Worm (Caenorhabditis elegans) whole organism, L1 larva: ENCODE results near the gene Y69A2AR.24.

Experiments used
- C04F5.9 ChIP-seq: sonication (generic microtip); optimal IDR thresholded peaks from 2 replicates; lab custom pipeline; 2016; ENCODE audit warnings: missing genetic modification characterization, missing compliant biosample characterization
- C16A3.4 ChIP-seq: fragments of 150-350 bp; optimal IDR thresholded peaks from 2 replicates; lab custom pipeline; 2014; ENCODE audit warnings: missing biosample characterization, missing genetic modification characterization
- F16B12.6 ChIP-seq: fragments of 150-350 bp; optimal IDR thresholded peaks from 2 replicates; lab custom pipeline; 2014; ENCODE audit warnings: missing biosample characterization, missing genetic modification characterization
- aha-1 ChIP-seq: fragments of 150-350 bp; optimal IDR thresholded peaks from 2 replicates; lab custom pipeline; 2014; ENCODE audit warnings: missing biosample characterization, missing genetic modification characterization
- ama-1 ChIP-seq: fragments of 150-350 bp; optimal IDR thresholded peaks from 2 replicates; lab custom pipeline; 2014
- ceh-8 ChIP-seq: fragments of 200-800 bp; sonication (Bioruptor generic); optimal IDR thresholded peaks from 2 replicates; lab custom pipeline; 2018; ENCODE audit warnings: mild to moderate bottlenecking, missing genetic modification characterization, moderate library complexity, missing compliant biosample characterization
- ceh-88 ChIP-seq: fragments of 200-800 bp; sonication (Bioruptor generic); IDR thresholded peaks from 2 replicates; pipeline ENCODE4 v1.3.6; 2022; ENCODE audit warnings: missing genetic modification characterization, missing compliant biosample characterization
- ceh-90 ChIP-seq: sonication (generic microtip); optimal IDR thresholded peaks from 2 replicates; lab custom pipeline; 2016; ENCODE audit warnings: missing genetic modification characterization, missing compliant biosample characterization
- ces-1 ChIP-seq: fragments of 150-350 bp; optimal IDR thresholded peaks from 2 replicates; lab custom pipeline; 2014; ENCODE audit warnings: missing biosample characterization, missing genetic modification reagents, missing genetic modification characterization
- efl-1 ChIP-seq, 4 experiments: fragments of 150-350 bp; optimal IDR thresholded peaks in 3 of 4; peaks in 1 of 4; 1 replicate in 1 of 4; 2 replicates in 3 of 4; lab custom pipeline; 2014; ENCODE audit warnings: missing biosample characterization in 2 of 4, missing genetic modification characterization in 2 of 4, missing genetic modification reagents in 2 of 4
- efl-3 ChIP-seq: fragments of 200-800 bp; sonication (Bioruptor generic); optimal IDR thresholded peaks from 2 replicates; lab custom pipeline; 2018; ENCODE audit warnings: mild to moderate bottlenecking, missing genetic modification characterization, missing compliant biosample characterization
- egl-13 ChIP-seq: sonication (generic microtip); optimal IDR thresholded peaks from 2 replicates; lab custom pipeline; 2016; ENCODE audit warnings: missing genotype, missing genetic modification reagents, missing genetic modification characterization, missing compliant biosample characterization
- egl-27 ChIP-seq, 2 experiments: fragments of 150-350 bp in 1 of 2; sonication (generic microtip); optimal IDR thresholded peaks; 3 replicates each; lab custom pipeline; 2017 to 2018; ENCODE audit warnings: missing biosample characterization in 2 of 2, missing genetic modification characterization in 2 of 2, missing genetic modification reagents in 2 of 2
- elt-2 ChIP-seq: sonication (generic microtip); optimal IDR thresholded peaks from 2 replicates; lab custom pipeline; 2016; ENCODE audit warnings: missing genetic modification characterization, mild to moderate bottlenecking, inconsistent platforms, missing compliant biosample characterization, missing genetic modification reagents
- fkh-10 ChIP-seq: sonication (generic microtip); optimal IDR thresholded peaks from 2 replicates; lab custom pipeline; 2017; ENCODE audit warnings: missing biosample characterization, missing genetic modification reagents, missing genetic modification characterization
- fkh-8 ChIP-seq: sonication (generic microtip); optimal IDR thresholded peaks from 2 replicates; lab custom pipeline; 2016; ENCODE audit warnings: mild to moderate bottlenecking, missing genetic modification characterization, missing compliant biosample characterization
- hlh-4 ChIP-seq: sonication (generic microtip); optimal IDR thresholded peaks from 2 replicates; lab custom pipeline; 2016; ENCODE audit warnings: mild to moderate bottlenecking, missing genetic modification characterization, missing compliant biosample characterization
- irx-1 ChIP-seq: sonication (generic microtip); optimal IDR thresholded peaks from 2 replicates; lab custom pipeline; 2016; ENCODE audit warnings: missing genetic modification characterization, missing compliant biosample characterization
- isw-1 ChIP-seq: fragments of 200-800 bp; sonication (Bioruptor generic); IDR thresholded peaks from 2 replicates; pipeline ENCODE4 v1.3.6; 2022; ENCODE audit warnings: missing genetic modification characterization, missing compliant biosample characterization
- lin-13 ChIP-seq: fragments of 150-350 bp; optimal IDR thresholded peaks from 2 replicates; lab custom pipeline; 2014; ENCODE audit warnings: missing biosample characterization, missing genetic modification reagents, missing genetic modification characterization
- lin-14 ChIP-seq: fragments of 200-800 bp; sonication (Bioruptor generic); optimal IDR thresholded peaks from 2 replicates; lab custom pipeline; 2018; ENCODE audit warnings: mild to moderate bottlenecking, missing genetic modification characterization, moderate library complexity, missing compliant biosample characterization
- lin-15B ChIP-seq: fragments of 150-350 bp; sonication (generic microtip); optimal IDR thresholded peaks from 3 replicates; lab custom pipeline; 2014; ENCODE audit warnings: missing biosample characterization, missing genetic modification characterization
- lin-35 ChIP-seq, 2 experiments: fragments of 150-350 bp; optimal IDR thresholded peaks; 2 replicates each; lab custom pipeline; 2014; ENCODE audit warnings: missing biosample characterization in 2 of 2, missing genetic modification characterization in 2 of 2, missing genetic modification reagents in 2 of 2
- lsy-2 ChIP-seq, 2 experiments: fragments of 150-350 bp; optimal IDR thresholded peaks; 2 replicates each; lab custom pipeline; 2014; ENCODE audit warnings: missing biosample characterization in 2 of 2, missing genetic modification characterization in 2 of 2
- mab-9 ChIP-seq: fragments of 200-800 bp; sonication (Bioruptor generic); IDR thresholded peaks from 2 replicates; pipeline ENCODE4 v1.3.6; 2022; ENCODE audit warnings: missing genetic modification reagents, missing genetic modification characterization, missing compliant biosample characterization
- mep-1 ChIP-seq: fragments of 150-350 bp; optimal IDR thresholded peaks from 2 replicates; lab custom pipeline; 2014; ENCODE audit warnings: missing biosample characterization, missing genetic modification characterization
- nhr-71 ChIP-seq: sonication (generic microtip); optimal IDR thresholded peaks from 2 replicates; lab custom pipeline; 2016; ENCODE audit warnings: mild to moderate bottlenecking, missing genetic modification characterization, moderate library complexity, missing compliant biosample characterization
- pag-3 ChIP-seq: sonication (generic microtip); optimal IDR thresholded peaks from 2 replicates; lab custom pipeline; 2017; ENCODE audit warnings: missing genetic modification characterization, mild to moderate bottlenecking, missing compliant biosample characterization, antibody characterized with exemption, borderline replicate concordance; ENCODE audit not compliant: insufficient read depth
- pax-3 ChIP-seq: fragments of 200-800 bp; sonication (Bioruptor generic); optimal IDR thresholded peaks from 2 replicates; lab custom pipeline; 2018; ENCODE audit warnings: mild to moderate bottlenecking, missing genetic modification characterization, moderate library complexity, missing compliant biosample characterization
- skn-1 ChIP-seq: fragments of 150-350 bp; optimal IDR thresholded peaks from 2 replicates; lab custom pipeline; 2014; ENCODE audit warnings: missing biosample characterization, missing genetic modification characterization
- snu-23 ChIP-seq: sonication (generic microtip); optimal IDR thresholded peaks from 2 replicates; lab custom pipeline; 2016; ENCODE audit warnings: missing genetic modification characterization, missing compliant biosample characterization
- sox-4 ChIP-seq: sonication (generic microtip); optimal IDR thresholded peaks from 2 replicates; lab custom pipeline; 2016; ENCODE audit warnings: missing genetic modification characterization, missing compliant biosample characterization
- sptf-1 ChIP-seq: fragments of 150-350 bp; optimal IDR thresholded peaks from 2 replicates; lab custom pipeline; 2014; ENCODE audit warnings: missing biosample characterization, missing genetic modification characterization
- unc-62 ChIP-seq: fragments of 150-350 bp; optimal IDR thresholded peaks from 2 replicates; lab custom pipeline; 2014; ENCODE audit warnings: missing biosample characterization, missing genetic modification reagents, missing genetic modification characterization
- unc-86 ChIP-seq: sonication (generic microtip); optimal IDR thresholded peaks from 2 replicates; lab custom pipeline; 2016; ENCODE audit warnings: missing genetic modification characterization, missing compliant biosample characterization
- unc-98 ChIP-seq: fragments of 200-800 bp; sonication (Bioruptor generic); IDR thresholded peaks from 2 replicates; pipeline ENCODE4 v1.3.6; 2022; ENCODE audit warnings: missing genetic modification characterization, missing compliant biosample characterization
- xbp-1 ChIP-seq: sonication (generic microtip); optimal IDR thresholded peaks from 2 replicates; lab custom pipeline; 2016; ENCODE audit warnings: missing genetic modification characterization, missing compliant biosample characterization
- zag-1 ChIP-seq: fragments of 150-350 bp; optimal IDR thresholded peaks from 2 replicates; lab custom pipeline; 2014; ENCODE audit warnings: missing biosample characterization, missing genetic modification characterization
- zip-4 ChIP-seq: fragments of 200-800 bp; sonication (Bioruptor generic); optimal IDR thresholded peaks from 2 replicates; lab custom pipeline; 2018; ENCODE audit warnings: mild to moderate bottlenecking, missing genetic modification characterization, moderate library complexity, missing compliant biosample characterization
- ztf-4 ChIP-seq: fragments of 150-350 bp; optimal IDR thresholded peaks from 2 replicates; lab custom pipeline; 2014; ENCODE audit warnings: missing biosample characterization, missing genetic modification characterization

Y69A2AR.24 gene

DNA sequence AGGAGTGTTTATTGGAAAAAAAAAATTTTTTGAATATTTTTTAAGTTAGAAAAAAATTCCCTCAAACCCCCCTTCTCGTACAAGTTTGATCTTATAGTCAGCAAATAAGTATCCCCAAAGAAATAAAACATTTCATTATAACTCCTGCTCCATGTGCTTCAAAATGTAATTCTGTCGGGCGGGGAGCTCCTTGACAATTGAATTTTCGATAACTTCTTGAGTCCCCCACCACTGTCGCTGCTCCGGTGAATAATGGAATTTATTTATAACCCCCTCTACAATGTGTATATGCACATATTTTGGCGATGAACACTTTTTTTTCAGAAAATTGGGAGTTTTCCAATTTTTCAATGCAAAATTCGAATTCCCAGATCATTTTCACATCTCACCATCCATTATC, 26.1 kb downstream of the Y69A2AR.24 start:
- TF ChIP-seq unc-62 (GFP tag; lab: Kevin White, UChicago) (no peak), lin-35 (GFP tag; optimal IDR thresholded peaks at IDR 0.05; lab: Kevin White, UChicago) (no peak), sox-4 (no peak), ama-1 (lab: Kevin White, UChicago) (no peak), unc-86 (no peak), elt-2 (tag; lab: Kevin White, UChicago) (no peak), ceh-88 (GFP tag; lab: Robert Waterston, UW) (no peak), lin-14 (GFP tag; lab: Kevin White, UChicago) (no peak), mep-1 (tag; lab: Kevin White, UChicago) (no peak), xbp-1 (no peak), unc-98 (GFP tag; lab: Robert Waterston, UW) (no peak), hlh-4 (no peak), zag-1 (tag; lab: Kevin White, UChicago) (no peak), egl-27 (tag; optimal IDR thresholded peaks at IDR 0.05; lab: Kevin White, UChicago) (no peak), isw-1 (no peak), ces-1 (GFP tag; lab: Kevin White, UChicago) (no peak), skn-1 (no peak), pax-3 (tag; lab: Kevin White, UChicago) (no peak), efl-3 (GFP tag; lab: Kevin White, UChicago) (no peak), C04F5.9 (tag; lab: Kevin White, UChicago) (no peak)

DNA sequence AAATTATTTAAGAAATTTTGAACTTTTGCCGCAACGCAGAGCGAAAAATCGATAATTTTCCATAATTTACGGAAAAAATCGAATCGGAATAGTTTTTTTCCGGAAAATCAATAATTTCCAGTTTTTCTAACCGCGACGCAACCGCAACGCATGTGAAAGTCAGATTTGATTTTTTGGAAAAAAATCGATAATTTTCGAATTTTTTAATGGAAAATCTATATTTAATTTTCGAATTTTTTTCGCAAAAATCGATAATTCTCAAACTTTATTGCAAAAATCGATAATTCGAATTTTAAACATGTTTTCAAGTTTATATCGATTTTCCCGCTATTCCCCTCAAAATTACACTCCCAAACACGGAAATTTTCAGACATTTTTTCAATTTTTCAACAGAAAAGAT, 33.6 kb downstream of the Y69A2AR.24 start:
- TF ChIP-seq ceh-8 (GFP tag; lab: Kevin White, UChicago) (no peak), hlh-4 (no peak), irx-1 (tag; lab: Kevin White, UChicago) (no peak), lin-15B (tag; lab: Kevin White, UChicago) (no peak), lsy-2 (tag; optimal IDR thresholded peaks at IDR 0.05; lab: Kevin White, UChicago) (no peak), efl-1 (optimal IDR thresholded peaks at IDR 0.05; lab: Kevin White, UChicago) (no peak), efl-1 (GFP tag; optimal IDR thresholded peaks at IDR 0.05 in 1 of 2; lab: Kevin White, UChicago) (no peak), snu-23 (GFP tag; lab: Kevin White, UChicago) (no peak), sptf-1 (no peak), fkh-10 (GFP tag; lab: Kevin White, UChicago) (no peak), C16A3.4 (tag; lab: Kevin White, UChicago) (no peak), ceh-88 (GFP tag; lab: Robert Waterston, UW) (no peak), aha-1 (no peak), mab-9 (GFP tag; lab: Robert Waterston, UW) (no peak), zip-4 (GFP tag; lab: Kevin White, UChicago) (no peak), lin-13 (GFP tag; lab: Kevin White, UChicago) (no peak)

DNA sequence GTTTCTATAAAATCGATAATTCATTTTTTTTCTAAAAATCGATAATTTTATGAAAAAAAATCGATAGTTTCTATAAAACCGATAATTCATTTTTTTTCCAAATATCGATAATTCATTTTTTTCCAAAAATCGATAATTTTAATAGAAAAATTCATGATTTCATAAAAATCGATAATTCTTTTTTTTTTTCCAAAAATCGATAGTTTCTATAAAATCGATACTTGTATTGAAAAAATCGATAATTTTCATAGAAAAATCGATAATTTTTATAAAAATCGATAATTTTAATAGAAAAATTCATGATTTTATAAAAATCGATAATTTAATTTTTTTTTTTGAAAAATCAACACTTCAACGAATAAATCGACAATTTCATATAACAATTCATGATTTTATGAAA, 34.6 kb downstream of the Y69A2AR.24 start:
- no peak for TF ChIP-seq F16B12.6 (tag; lab: Kevin White, UChicago)
- no peak for TF ChIP-seq ztf-4 (tag; lab: Kevin White, UChicago)
- no peak for TF ChIP-seq sptf-1
- TF ChIP-seq egl-13 (tag; lab: Kevin White, UChicago) = no peak
- TF ChIP-seq, all 84 proteins: peak for 0

DNA sequence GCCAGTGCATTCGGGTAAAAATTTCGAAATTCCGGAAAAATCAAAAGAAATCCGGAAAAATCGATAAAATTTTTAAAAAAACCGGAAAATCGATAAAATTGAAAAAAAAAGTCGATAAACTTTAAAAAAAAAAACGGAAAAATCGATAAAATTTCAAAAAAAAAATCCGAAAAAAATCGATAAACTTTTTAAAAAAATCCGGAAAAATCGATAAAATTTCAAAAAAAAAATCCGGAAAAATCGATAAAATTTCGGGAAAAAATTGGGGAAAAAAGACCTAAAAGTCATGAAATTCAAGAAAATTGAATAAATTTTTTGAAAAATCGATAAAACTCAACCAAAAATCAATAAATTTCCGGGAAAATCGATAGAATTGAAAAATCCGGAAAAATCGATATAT, 37.0 kb downstream of the Y69A2AR.24 start:
- TF ChIP-seq pag-3 (tag; lab: Kevin White, UChicago) (no peak), ceh-90 (tag; lab: Kevin White, UChicago) (no peak), hlh-4 (no peak), sptf-1 (no peak), nhr-71 (no peak), fkh-8 (tag; lab: Kevin White, UChicago) (no peak)
